Fruit fly (Drosophila melanogaster): ENCODE measurements around the gene CG7044.

CG7044 gene

DNA sequence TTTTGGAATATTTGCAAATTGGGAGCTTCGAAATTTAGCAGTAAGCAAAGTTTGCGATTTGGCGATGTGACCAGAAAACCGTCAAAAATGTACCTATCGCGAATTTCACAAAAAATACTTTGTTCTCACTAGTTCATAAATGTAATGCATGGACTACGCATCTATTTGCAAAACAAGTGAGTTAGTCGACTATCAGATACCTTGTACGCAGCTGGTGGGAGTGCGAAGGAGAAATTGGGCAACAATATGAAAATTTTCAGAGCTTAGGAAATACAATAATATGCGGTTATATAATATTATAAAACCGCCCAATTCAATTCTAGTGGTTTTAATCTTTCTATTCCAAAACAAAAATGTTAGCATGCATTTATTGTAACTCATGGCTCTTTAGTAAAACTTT, 17.3 kb upstream of the CG7044 start, which contains the start of gene Bdbt (continued):
- no peak for TF ChIP-seq tll (GFP tag; optimal IDR thresholded peaks at IDR 0.05)
- TF ChIP-seq ERR (GFP tag; optimal IDR thresholded peaks at IDR 0.05): no peak
- peak in 1 of 2 experiments; percentile 17 for TF ChIP-seq Dfd (GFP tag; optimal IDR thresholded peaks at IDR 0.05)
- TF ChIP-seq eyg (GFP tag; optimal IDR thresholded peaks at IDR 0.05): no peak
- TF ChIP-seq fd64A (GFP tag; optimal IDR thresholded peaks at IDR 0.05): no peak
- no peak for TF ChIP-seq CG11723 (GFP tag; optimal IDR thresholded peaks at IDR 0.05)
- no peak for TF ChIP-seq CG1792 (GFP tag; optimal IDR thresholded peaks at IDR 0.05)
- TF ChIP-seq CG30431 (GFP tag; optimal IDR thresholded peaks at IDR 0.05): no peak
- TF ChIP-seq CG6654 (GFP tag; optimal IDR thresholded peaks at IDR 0.05): no peak
- TF ChIP-seq tgo (GFP tag; IDR thresholded peaks at IDR 0.05): no peak
- peak; percentile 74 for TF ChIP-seq CG34224 (GFP tag; IDR thresholded peaks at IDR 0.05; ENCODE audit: partially characterized antibody)
- no peak for TF ChIP-seq CG14667 (GFP tag; IDR thresholded peaks at IDR 0.05)
- TF ChIP-seq Deaf1 (tag; optimal IDR thresholded peaks at IDR 0.05): no peak
- TF ChIP-seq NC2β (GFP tag; optimal IDR thresholded peaks at IDR 0.05): no peak
- TF ChIP-seq cwo (GFP tag; optimal IDR thresholded peaks at IDR 0.05): peak; percentile 10
- no peak for TF ChIP-seq CG7786 (GFP tag; optimal IDR thresholded peaks at IDR 0.05)
- no peak for TF ChIP-seq CG4328 (GFP tag; optimal IDR thresholded peaks at IDR 0.05)
- TF ChIP-seq CG10979 (tag; optimal IDR thresholded peaks at IDR 0.05): no peak
- peak; percentile 38 for TF ChIP-seq pho (GFP tag; optimal IDR thresholded peaks at IDR 0.05)
- peak; percentile 46 for TF ChIP-seq stwl (tag; optimal IDR thresholded peaks at IDR 0.05)
- no peak for TF ChIP-seq fd102C (GFP tag; optimal IDR thresholded peaks at IDR 0.05)
- no peak for TF ChIP-seq sima (GFP tag; optimal IDR thresholded peaks at IDR 0.05)
- peak; percentile 68 for TF ChIP-seq slbo (GFP tag; IDR thresholded peaks at IDR 0.05)
- TF ChIP-seq CG9215 (GFP tag; IDR thresholded peaks at IDR 0.05): no peak
- no peak for TF ChIP-seq CG11247 (GFP tag; IDR thresholded peaks at IDR 0.05)
- TF ChIP-seq run (tag; optimal IDR thresholded peaks at IDR 0.05): no peak
- no peak for TF ChIP-seq CG18619 (GFP tag; optimal IDR thresholded peaks at IDR 0.05)
- TF ChIP-seq CG17829 (tag; optimal IDR thresholded peaks at IDR 0.05): no peak
- TF ChIP-seq CG18476 (GFP tag; optimal IDR thresholded peaks at IDR 0.05): no peak
- no peak for TF ChIP-seq CG12391 (tag; optimal IDR thresholded peaks at IDR 0.05)
- no peak for TF ChIP-seq da (GFP tag; optimal IDR thresholded peaks at IDR 0.05)
- peak; percentile 40 for TF ChIP-seq E2f2 (GFP tag; IDR thresholded peaks at IDR 0.05)
- TF ChIP-seq wek (GFP tag; optimal IDR thresholded peaks at IDR 0.05): no peak
- no peak for TF ChIP-seq CG3065 (GFP tag; optimal IDR thresholded peaks at IDR 0.05)
- TF ChIP-seq gcm (GFP tag; optimal IDR thresholded peaks at IDR 0.05): no peak
- TF ChIP-seq CG4820 (GFP tag; optimal IDR thresholded peaks at IDR 0.05): no peak
- no peak for TF ChIP-seq onecut (GFP tag; IDR thresholded peaks at IDR 0.05)
- TF ChIP-seq CG1647 (GFP tag; optimal IDR thresholded peaks at IDR 0.05): no peak
- no peak for TF ChIP-seq CG3163 (GFP tag; optimal IDR thresholded peaks at IDR 0.05)
- TF ChIP-seq CG3838 (GFP tag; optimal IDR thresholded peaks at IDR 0.05): no peak
- TF ChIP-seq kay (GFP tag; optimal IDR thresholded peaks at IDR 0.05): no peak
- no peak for TF ChIP-seq dmrt11E (tag; optimal IDR thresholded peaks at IDR 0.05)
- TF ChIP-seq zfh1 (GFP tag; IDR thresholded peaks at IDR 0.05): no peak
- no peak for TF ChIP-seq CG6765 (GFP tag; optimal IDR thresholded peaks at IDR 0.05)
- no peak for TF ChIP-seq Lim3 (GFP tag; IDR thresholded peaks at IDR 0.05)
- TF ChIP-seq CG3281 (GFP tag; optimal IDR thresholded peaks at IDR 0.05): no peak
- no peak for TF ChIP-seq bab2 (GFP tag; optimal IDR thresholded peaks at IDR 0.05)
- TF ChIP-seq tio (GFP tag; optimal IDR thresholded peaks at IDR 0.05): no peak
- no peak for TF ChIP-seq slp2 (GFP tag; optimal IDR thresholded peaks at IDR 0.05)
- peak; percentile 42; the same call in 1 of the 2 replicates for TF ChIP-seq rib (GFP tag; IDR thresholded peaks at IDR 0.05)
- TF ChIP-seq CHES-1-like (GFP tag; optimal IDR thresholded peaks at IDR 0.05): no peak
- no peak for TF ChIP-seq CG11696 (GFP tag; IDR thresholded peaks at IDR 0.05)
